Fruit fly (Drosophila melanogaster): Measurements from ENCODE around the gene RabGGTb.

RabGGTb gene

DNA sequence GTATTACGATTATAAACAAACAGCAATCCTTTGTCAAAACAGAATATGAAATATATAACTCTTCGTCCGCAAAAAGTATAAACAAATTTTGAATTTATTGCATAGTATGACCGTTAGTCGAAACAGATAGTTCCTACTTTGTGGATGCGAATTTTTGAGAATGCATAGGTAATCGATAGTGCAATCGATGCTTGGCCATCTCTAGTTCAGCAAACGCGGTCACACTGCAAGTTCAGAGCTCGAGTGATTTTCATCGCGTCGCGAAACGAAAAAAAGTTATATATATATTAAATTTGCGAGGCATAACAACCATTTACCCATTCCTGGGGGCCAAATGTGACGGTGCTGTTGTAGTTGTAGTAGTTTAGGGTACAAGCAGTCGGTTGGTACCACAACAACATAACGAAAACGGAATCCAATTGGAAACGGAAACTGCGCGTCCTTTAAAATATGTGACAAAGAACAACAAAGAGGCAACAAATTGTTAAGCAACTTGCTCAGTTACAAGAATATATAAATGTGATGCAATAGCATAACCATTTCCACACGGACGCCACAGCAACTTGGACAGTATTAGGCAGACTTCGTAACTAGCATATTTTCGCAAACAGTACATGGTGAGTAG is 21.8 kb upstream of the RabGGTb start, which contains the start of gene CG2991 (continued):
- TF ChIP-seq CG31365 (tag; optimal IDR thresholded peaks at IDR 0.05) (peak; percentile 3), zen (tag; optimal IDR thresholded peaks at IDR 0.05) (peak; percentile 19), Elba2 (GFP tag; optimal IDR thresholded peaks at IDR 0.05) (peak; percentile 91), CG12942 (GFP tag; optimal IDR thresholded peaks at IDR 0.05) (no peak), HmgZ (tag; optimal IDR thresholded peaks at IDR 0.05) (peak; percentile 80), CG6813 (GFP tag; optimal IDR thresholded peaks at IDR 0.05) (no peak), pfk (GFP tag; optimal IDR thresholded peaks at IDR 0.05) (no peak), Dek (tag; optimal IDR thresholded peaks at IDR 0.05) (peak; percentile 61), CG15011 (GFP tag; optimal IDR thresholded peaks at IDR 0.05) (no peak), Stat92E (GFP tag; optimal IDR thresholded peaks at IDR 0.05) (peak in 1 of 3 experiments; percentile 38), sug (tag; optimal IDR thresholded peaks at IDR 0.05) (peak; percentile 63), fd3F (GFP tag; optimal IDR thresholded peaks at IDR 0.05) (no peak), CG18476 (GFP tag; optimal IDR thresholded peaks at IDR 0.05) (no peak), CG14441 (GFP tag; IDR thresholded peaks at IDR 0.05) (no peak), CG13894 (tag; optimal IDR thresholded peaks at IDR 0.05) (peak; percentile 73), sim (GFP tag; IDR thresholded peaks at IDR 0.05) (no peak), Spps (tag; optimal IDR thresholded peaks at IDR 0.05) (no peak), seq (GFP tag; IDR thresholded peaks at IDR 0.05) (no peak), tap (tag; optimal IDR thresholded peaks at IDR 0.05) (no peak), CG9932 (GFP tag; IDR thresholded peaks at IDR 0.05) (peak; percentile 48), grau (tag; optimal IDR thresholded peaks at IDR 0.05) (peak; percentile 45), pzg (GFP tag; optimal IDR thresholded peaks at IDR 0.05) (peak; percentile 97), CG6654 (GFP tag; optimal IDR thresholded peaks at IDR 0.05) (no peak), fd102C (GFP tag; optimal IDR thresholded peaks at IDR 0.05) (no peak), CG7745 (tag; optimal IDR thresholded peaks at IDR 0.05) (no peak), CG10267 (tag; optimal IDR thresholded peaks at IDR 0.05) (peak; percentile 69), mam (GFP tag; optimal IDR thresholded peaks at IDR 0.05) (peak; percentile 54), exex (tag; optimal IDR thresholded peaks at IDR 0.05) (peak; percentile 13), CG3407 (GFP tag; optimal IDR thresholded peaks at IDR 0.05) (peak; percentile 12), unc-4 (GFP tag; IDR thresholded peaks at IDR 0.05; ENCODE audit: partially characterized antibody) (peak; percentile 87), trh (GFP tag; optimal IDR thresholded peaks at IDR 0.05) (no peak), CG6689 (GFP tag; IDR thresholded peaks at IDR 0.05) (no peak), ci (GFP tag; IDR thresholded peaks at IDR 0.05) (peak; percentile 14; the same call in 2 of the 3 replicates), danr (GFP tag; IDR thresholded peaks at IDR 0.05) (no peak), crol (GFP tag; IDR thresholded peaks at IDR 0.05) (no peak), zfh1 (GFP tag; IDR thresholded peaks at IDR 0.05) (no peak), CG17912 (GFP tag; optimal IDR thresholded peaks at IDR 0.05) (no peak), dimm (GFP tag; IDR thresholded peaks at IDR 0.05) (no peak), E2f1 (GFP tag; IDR thresholded peaks at IDR 0.05) (no peak), Hmr (GFP tag; optimal IDR thresholded peaks at IDR 0.05) (peak; percentile 31), CG11504 (tag; optimal IDR thresholded peaks at IDR 0.05) (peak; percentile 43), Eip74EF (GFP tag; optimal IDR thresholded peaks at IDR 0.05) (peak in 1 of 2 experiments; percentile 28), CG43689 (GFP tag; IDR thresholded peaks at IDR 0.05) (no peak), Bgb (GFP tag; IDR thresholded peaks at IDR 0.05; ENCODE audit: partially characterized antibody) (peak; percentile 91), CG6272 (GFP tag; IDR thresholded peaks at IDR 0.05) (no peak), Ravus (GFP tag; IDR thresholded peaks at IDR 0.05) (no peak), CG10979 (tag; optimal IDR thresholded peaks at IDR 0.05) (peak; percentile 11), Fer2 (tag; optimal IDR thresholded peaks at IDR 0.05) (no peak), crc (GFP tag; optimal IDR thresholded peaks at IDR 0.05) (no peak)

All from whole organism, embryonic.